Fruit fly (Drosophila melanogaster): ENCODE results near the gene Aduk.
A peak's percentile ranks its signal among the peaks of the same experiment; 100 is the strongest.

The Aduk gene

dm6 chr3R:9340425-9341188 lies 6.1 kb upstream of the Aduk start:
- TF ChIP-seq CG10348 (GFP tag; IDR thresholded peaks at IDR 0.05), result no peak
- peak; percentile 60 for TF ChIP-seq Ets98B (GFP tag; IDR thresholded peaks at IDR 0.05)
- TF ChIP-seq CG32121 (GFP tag; IDR thresholded peaks at IDR 0.05), result peak; percentile 77
- TF ChIP-seq CG12605 (GFP tag; IDR thresholded peaks at IDR 0.05), result peak; percentile 26; the same call in 1 of the 2 replicates
- TF ChIP-seq Snoo (tag; optimal IDR thresholded peaks at IDR 0.05), result peak; percentile 84
- TF ChIP-seq CG34367 (tag; optimal IDR thresholded peaks at IDR 0.05), result peak; percentile 79
- peak; percentile 60 for TF ChIP-seq Pif1B (GFP tag; optimal IDR thresholded peaks at IDR 0.05)
- TF ChIP-seq fd96Ca (GFP tag; IDR thresholded peaks at IDR 0.05), result peak; percentile 74; the same call in 2 of the 3 replicates
- peak; percentile 44 for TF ChIP-seq CG13204 (GFP tag; optimal IDR thresholded peaks at IDR 0.05)
- TF ChIP-seq CG15710 (tag; optimal IDR thresholded peaks at IDR 0.05), result peak; percentile 83
- TF ChIP-seq Pif1A (GFP tag; optimal IDR thresholded peaks at IDR 0.05), result peak; percentile 48
- peak; percentile 88 for TF ChIP-seq CG8159 (tag; optimal IDR thresholded peaks at IDR 0.05)
- TF ChIP-seq rn (GFP tag; IDR thresholded peaks at IDR 0.05), result peak; percentile 35; the same call in 1 of the 2 replicates
- TF ChIP-seq CG9948 (tag; optimal IDR thresholded peaks at IDR 0.05), result peak; percentile 82
- peak; percentile 91 for TF ChIP-seq CG14655 (GFP tag; optimal IDR thresholded peaks at IDR 0.05)
- TF ChIP-seq EcR (GFP tag; optimal IDR thresholded peaks at IDR 0.05), result no peak
- TF ChIP-seq CG8301 (tag; optimal IDR thresholded peaks at IDR 0.05), result peak; percentile 85
- peak; percentile 76 for TF ChIP-seq CG17806 (tag; optimal IDR thresholded peaks at IDR 0.05)
- TF ChIP-seq CG4496 (GFP tag; IDR thresholded peaks at IDR 0.05), result peak; percentile 86
- peak; percentile 65 for TF ChIP-seq gl (tag; optimal IDR thresholded peaks at IDR 0.05)
- peak; percentile 89 for TF ChIP-seq D1 (tag; optimal IDR thresholded peaks at IDR 0.05)

dm6 chr3R:9340076-9340315 lies 5.5 kb upstream of the Aduk start, which contains the start of gene drn:
Gene drn (plus strand): TSS chr3R:9340216.
- TF ChIP-seq EcR (GFP tag; optimal IDR thresholded peaks at IDR 0.05) (no peak), D1 (tag; optimal IDR thresholded peaks at IDR 0.05) (no peak), CG34367 (tag; optimal IDR thresholded peaks at IDR 0.05) (no peak), CG14655 (GFP tag; optimal IDR thresholded peaks at IDR 0.05) (no peak), CG8159 (tag; optimal IDR thresholded peaks at IDR 0.05) (no peak), fd96Ca (GFP tag; IDR thresholded peaks at IDR 0.05) (no peak), Pif1B (GFP tag; optimal IDR thresholded peaks at IDR 0.05) (no peak), Snoo (tag; optimal IDR thresholded peaks at IDR 0.05) (no peak), CG15710 (tag; optimal IDR thresholded peaks at IDR 0.05) (no peak), rn (GFP tag; IDR thresholded peaks at IDR 0.05) (no peak), CG12605 (GFP tag; IDR thresholded peaks at IDR 0.05) (no peak), CG9948 (tag; optimal IDR thresholded peaks at IDR 0.05) (no peak), CG10348 (GFP tag; IDR thresholded peaks at IDR 0.05) (no peak), gl (tag; optimal IDR thresholded peaks at IDR 0.05) (no peak), CG4496 (GFP tag; IDR thresholded peaks at IDR 0.05) (no peak), CG32121 (GFP tag; IDR thresholded peaks at IDR 0.05) (no peak), CG17806 (tag; optimal IDR thresholded peaks at IDR 0.05) (no peak), Ets98B (GFP tag; IDR thresholded peaks at IDR 0.05) (no peak), CG13204 (GFP tag; optimal IDR thresholded peaks at IDR 0.05) (no peak), Pif1A (GFP tag; optimal IDR thresholded peaks at IDR 0.05) (no peak)

- TF ChIP-seq CG15710 (tag; optimal IDR thresholded peaks at IDR 0.05) (peak; percentile 72), Ets98B (GFP tag; IDR thresholded peaks at IDR 0.05) (peak; percentile 38; the same call in 1 of the 2 replicates), Pif1A (GFP tag; optimal IDR thresholded peaks at IDR 0.05) (peak; percentile 70), EcR (GFP tag; optimal IDR thresholded peaks at IDR 0.05) (peak; percentile 47), Pif1B (GFP tag; optimal IDR thresholded peaks at IDR 0.05) (peak; percentile 44), fd96Ca (GFP tag; IDR thresholded peaks at IDR 0.05) (no peak; the same call in 2 of the 3 replicates), CG9948 (tag; optimal IDR thresholded peaks at IDR 0.05) (peak; percentile 86), gl (tag; optimal IDR thresholded peaks at IDR 0.05) (peak; percentile 13), CG14655 (GFP tag; optimal IDR thresholded peaks at IDR 0.05) (peak; percentile 85), CG34367 (tag; optimal IDR thresholded peaks at IDR 0.05) (peak; percentile 79), rn (GFP tag; IDR thresholded peaks at IDR 0.05) (0 out of 2 replicates have a peak, but pooled peaks have one; percentile 5), CG8301 (tag; optimal IDR thresholded peaks at IDR 0.05) (peak; percentile 85), CG13204 (GFP tag; optimal IDR thresholded peaks at IDR 0.05) (no peak), CG12605 (GFP tag; IDR thresholded peaks at IDR 0.05) (peak; percentile 36; the same call in 1 of the 2 replicates), CG8159 (tag; optimal IDR thresholded peaks at IDR 0.05) (peak; percentile 80), D1 (tag; optimal IDR thresholded peaks at IDR 0.05) (peak; percentile 67), CG4496 (GFP tag; IDR thresholded peaks at IDR 0.05) (peak; percentile 57; the same call in 1 of the 3 replicates), CG10348 (GFP tag; IDR thresholded peaks at IDR 0.05) (no peak), CG32121 (GFP tag; IDR thresholded peaks at IDR 0.05) (peak; percentile 66), CG17806 (tag; optimal IDR thresholded peaks at IDR 0.05) (peak; percentile 81), Snoo (tag; optimal IDR thresholded peaks at IDR 0.05) (peak; percentile 50)
These were observed 4.9 kb upstream of the Aduk start for dm6 chr3R:9339176-9340075.

dm6 chr3R:9338771-9339170 lies 4.3 kb upstream of the Aduk start:
- TF ChIP-seq fd96Ca (GFP tag; IDR thresholded peaks at IDR 0.05) (no peak; the same call in 1 of the 3 replicates), EcR (GFP tag; optimal IDR thresholded peaks at IDR 0.05) (peak; percentile 95), CG17806 (tag; optimal IDR thresholded peaks at IDR 0.05) (no peak)

Data from whole organism, pupa.